Worm (Caenorhabditis elegans) whole organism, young adult: ENCODE data around the gene T22B2.1.

ENCODE experiments used
- B0019.2 ChIP-seq: fragments of 200-800 bp; sonication (Bioruptor generic); conservative IDR thresholded peaks from 2 replicates; pipeline ENCODE4 v1.3.6; 2022; ENCODE audit warnings: missing genetic modification reagents, missing genetic modification characterization, missing compliant biosample characterization
- B0336.3 ChIP-seq: fragments of 200-800 bp; sonication (Bioruptor generic); IDR thresholded peaks from 2 replicates; pipeline ENCODE4 v1.3.6; 2022; ENCODE audit warnings: missing genetic modification characterization, missing compliant biosample characterization
- C06A6.2 ChIP-seq: fragments of 200-800 bp; sonication (Bioruptor generic); conservative IDR thresholded peaks from 2 replicates; pipeline ENCODE4 v1.3.6; 2022; ENCODE audit warnings: missing genetic modification characterization, missing compliant biosample characterization
- F57A8.1 ChIP-seq: fragments of 200-800 bp; sonication (Bioruptor generic); optimal IDR thresholded peaks from 2 replicates; lab custom pipeline; 2018; ENCODE audit warnings: mild to moderate bottlenecking, missing genetic modification characterization, moderate library complexity, missing compliant biosample characterization
- T26A5.8 ChIP-seq: sonication (generic microtip); optimal IDR thresholded peaks from 2 replicates; lab custom pipeline; 2016; ENCODE audit warnings: missing genetic modification characterization, missing compliant biosample characterization
- Y56A3A.18 ChIP-seq: fragments of 200-800 bp; sonication (Bioruptor generic); IDR thresholded peaks from 2 replicates; pipeline ENCODE4 v1.3.6; 2022; ENCODE audit warnings: missing genetic modification reagents, missing genetic modification characterization, missing compliant biosample characterization
- ZK185.1 ChIP-seq: sonication (generic microtip); optimal IDR thresholded peaks from 2 replicates; lab custom pipeline; 2016; ENCODE audit warnings: mild to moderate bottlenecking, missing genetic modification characterization, missing compliant biosample characterization; ENCODE audit not compliant: poor library complexity, severe bottlenecking
- ama-1 ChIP-seq, 3 experiments: fragments of 150-350 bp in 1 of 3; sonication (generic microtip) in 2 of 3; optimal IDR thresholded peaks; 2 replicates each; lab custom pipeline; 2014 to 2018; ENCODE audit warnings: missing biosample characterization in 2 of 3, missing genetic modification characterization in 2 of 3, missing genetic modification reagents in 2 of 3
- aptf-3 ChIP-seq: fragments of 200-800 bp; sonication (Bioruptor generic); IDR thresholded peaks from 2 replicates; pipeline ENCODE4 v1.3.6; 2022; ENCODE audit warnings: missing genetic modification characterization, missing compliant biosample characterization
- athp-1 ChIP-seq: sonication (generic microtip); optimal IDR thresholded peaks from 2 replicates; lab custom pipeline; 2017; ENCODE audit warnings: mild to moderate bottlenecking, missing genetic modification characterization, missing compliant biosample characterization
- attf-6 ChIP-seq: fragments of 200-800 bp; sonication (Bioruptor generic); IDR thresholded peaks from 2 replicates; pipeline ENCODE4 v1.3.6; 2022; ENCODE audit warnings: missing genetic modification reagents, missing genetic modification characterization, missing compliant biosample characterization
- cebp-1 ChIP-seq, 2 experiments: fragments of 200-800 bp in 1 of 2; sonication (Bioruptor generic) in 1 of 2; sonication (generic microtip) in 1 of 2; IDR thresholded peaks in 1 of 2; optimal IDR thresholded peaks in 1 of 2; 2 replicates each; pipeline versions ENCODE4 v1.3.6 to Lab custom; 2017 to 2022; ENCODE audit warnings: missing compliant biosample characterization in 2 of 2, missing genetic modification characterization in 2 of 2, mild to moderate bottlenecking in 1 of 2, missing genetic modification reagents in 1 of 2, moderate library complexity in 1 of 2
- ceh-40 ChIP-seq: fragments of 200-800 bp; sonication (Bioruptor generic); IDR thresholded peaks from 2 replicates; pipeline ENCODE4 v1.3.6; 2022; ENCODE audit warnings: missing genetic modification characterization, missing compliant biosample characterization
- ceh-58 ChIP-seq: fragments of 200-800 bp; sonication (Bioruptor generic); IDR thresholded peaks from 2 replicates; pipeline ENCODE4 v1.3.6; 2022; ENCODE audit warnings: missing genetic modification characterization, missing compliant biosample characterization
- dpl-1 ChIP-seq: fragments of 150-350 bp; optimal IDR thresholded peaks from 2 replicates; lab custom pipeline; 2014; ENCODE audit warnings: missing biosample characterization, missing genetic modification reagents, missing genetic modification characterization
- fkh-3 ChIP-seq: sonication (generic microtip); optimal IDR thresholded peaks from 2 replicates; lab custom pipeline; 2016; ENCODE audit warnings: mild to moderate bottlenecking, missing genetic modification characterization, missing compliant biosample characterization
- gei-17 ChIP-seq: fragments of 200-800 bp; sonication (Bioruptor generic); optimal IDR thresholded peaks from 2 replicates; lab custom pipeline; 2018; ENCODE audit warnings: mild to moderate bottlenecking, missing genetic modification characterization, missing compliant biosample characterization
- him-1 ChIP-seq: sonication (generic microtip); optimal IDR thresholded peaks from 2 replicates; lab custom pipeline; 2016; ENCODE audit warnings: missing genotype, missing genetic modification reagents, missing genetic modification characterization, missing compliant biosample characterization
- hlh-12 ChIP-seq: sonication (generic microtip); optimal IDR thresholded peaks from 2 replicates; lab custom pipeline; 2016; ENCODE audit warnings: missing genetic modification characterization, missing compliant biosample characterization
- hmg-1.2 ChIP-seq: fragments of 200-800 bp; sonication (Bioruptor generic); IDR thresholded peaks from 2 replicates; pipeline ENCODE4 v1.3.6; 2022; ENCODE audit warnings: missing genetic modification reagents, missing genetic modification characterization, missing compliant biosample characterization
- hmg-20 ChIP-seq: fragments of 200-800 bp; sonication (Bioruptor generic); IDR thresholded peaks from 2 replicates; pipeline ENCODE4 v1.3.6; 2022; ENCODE audit warnings: missing genetic modification reagents, missing genetic modification characterization, missing compliant biosample characterization
- lin-35 ChIP-seq, 3 experiments: fragments of 150-350 bp in 2 of 3; sonication (generic microtip) in 1 of 3; optimal IDR thresholded peaks; 2 replicates each; lab custom pipeline; 2014 to 2018; ENCODE audit warnings: missing biosample characterization in 3 of 3, missing genetic modification characterization in 3 of 3, missing genetic modification reagents in 3 of 3
- madf-6 ChIP-seq: fragments of 200-800 bp; sonication (Bioruptor generic); IDR thresholded peaks from 2 replicates; pipeline ENCODE4 v1.3.6; 2022; ENCODE audit warnings: missing genetic modification reagents, missing genetic modification characterization, missing compliant biosample characterization
- madf-8 ChIP-seq: fragments of 200-800 bp; sonication (Bioruptor generic); conservative IDR thresholded peaks from 2 replicates; pipeline ENCODE4 v1.3.6; 2022; ENCODE audit warnings: missing genetic modification reagents, missing genetic modification characterization, missing compliant biosample characterization
- mcd-1 ChIP-seq: fragments of 200-800 bp; sonication (Bioruptor generic); IDR thresholded peaks from 2 replicates; pipeline ENCODE4 v1.3.6; 2022; ENCODE audit warnings: missing genetic modification reagents, missing genetic modification characterization, missing compliant biosample characterization
- mel-28 ChIP-seq: sonication (generic microtip); optimal IDR thresholded peaks from 2 replicates; lab custom pipeline; 2016; ENCODE audit warnings: borderline replicate concordance, mild to moderate bottlenecking, missing genetic modification characterization, missing compliant biosample characterization
- mes-4 ChIP-seq: sonication (generic microtip); optimal IDR thresholded peaks from 2 replicates; lab custom pipeline; 2016; ENCODE audit warnings: missing genotype, missing genetic modification characterization, missing compliant biosample characterization
- mxl-1 ChIP-seq: sonication (generic microtip); optimal IDR thresholded peaks from 2 replicates; lab custom pipeline; 2016; ENCODE audit warnings: missing genetic modification characterization, missing compliant biosample characterization
- nfyb-1 ChIP-seq: fragments of 200-800 bp; sonication (Bioruptor generic); IDR thresholded peaks from 2 replicates; pipeline ENCODE4 v1.3.6; 2022; ENCODE audit warnings: missing genetic modification reagents, missing genetic modification characterization, missing compliant biosample characterization
- nhr-179 ChIP-seq: sonication (generic microtip); optimal IDR thresholded peaks from 2 replicates; lab custom pipeline; 2016; ENCODE audit warnings: mild to moderate bottlenecking, missing genetic modification characterization, missing compliant biosample characterization
- nhr-27 ChIP-seq: fragments of 200-800 bp; sonication (Bioruptor generic); optimal IDR thresholded peaks from 2 replicates; lab custom pipeline; 2018; ENCODE audit warnings: mild to moderate bottlenecking, missing genetic modification characterization, moderate library complexity, missing compliant biosample characterization
- nhr-80 ChIP-seq: sonication (generic microtip); optimal IDR thresholded peaks from 2 replicates; lab custom pipeline; 2016; ENCODE audit warnings: missing genetic modification characterization, missing compliant biosample characterization
- nhr-90 ChIP-seq: sonication (generic microtip); optimal IDR thresholded peaks from 2 replicates; lab custom pipeline; 2016; ENCODE audit warnings: missing genotype, mild to moderate bottlenecking, missing genetic modification characterization, missing compliant biosample characterization
- pha-4 ChIP-seq: fragments of 150-350 bp; sonication (generic microtip); optimal IDR thresholded peaks from 2 replicates; lab custom pipeline; 2014; ENCODE audit warnings: missing biosample characterization, missing genetic modification reagents, missing genetic modification characterization
- repo-1 ChIP-seq: sonication (generic microtip); optimal IDR thresholded peaks from 2 replicates; lab custom pipeline; 2017; ENCODE audit warnings: mild to moderate bottlenecking, missing genetic modification characterization, missing compliant biosample characterization
- sea-2 ChIP-seq: fragments of 200-800 bp; sonication (Bioruptor generic); IDR thresholded peaks from 2 replicates; pipeline ENCODE4 v1.3.6; 2022; ENCODE audit warnings: missing genetic modification characterization, missing compliant biosample characterization
- snpc-1.3 ChIP-seq: sonication (generic microtip); optimal IDR thresholded peaks from 2 replicates; lab custom pipeline; 2017; ENCODE audit warnings: missing genetic modification characterization, mild to moderate bottlenecking, missing compliant biosample characterization, antibody characterized with exemption, moderate library complexity, missing genotype, missing genetic modification reagents; ENCODE audit not compliant: insufficient read depth
- zim-3 ChIP-seq: sonication (generic microtip); optimal IDR thresholded peaks from 2 replicates; lab custom pipeline; 2017; ENCODE audit warnings: mild to moderate bottlenecking, missing genetic modification characterization, moderate library complexity, missing compliant biosample characterization
- ztf-18 ChIP-seq: sonication (generic microtip); optimal IDR thresholded peaks from 2 replicates; lab custom pipeline; 2016; ENCODE audit warnings: missing genotype, mild to moderate bottlenecking, missing genetic modification characterization, missing compliant biosample characterization

Gene T22B2.1

DNA sequence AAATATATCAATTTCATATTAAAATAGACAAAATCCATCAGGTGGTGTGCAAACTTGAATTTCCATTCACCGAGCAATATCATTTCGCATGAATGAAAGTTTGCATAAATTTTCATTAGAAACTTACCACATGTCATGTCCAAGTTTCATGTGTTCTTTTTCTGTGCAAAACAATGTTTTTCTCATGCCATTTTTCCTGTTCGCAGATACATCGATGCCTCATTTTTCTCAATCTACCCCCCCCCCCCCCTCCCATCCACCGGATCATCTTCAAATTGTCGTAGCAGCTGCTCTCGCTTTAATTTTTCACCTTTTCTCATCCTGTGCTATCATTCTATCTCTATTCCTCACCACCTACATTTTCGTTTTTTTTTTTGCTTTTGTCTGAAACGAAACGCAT is 13.1 kb downstream of the T22B2.1 start, which contains the start of gene T19D2.3:
TSS of gene T19D2.3 (plus strand) at position 301 of the 400 bp plus-strand sequence.
- TF ChIP-seq cebp-1 (GFP tag; IDR thresholded peaks at IDR 0.05; lab: Robert Waterston, UW), result no peak
- no peak for TF ChIP-seq cebp-1 (tag; optimal IDR thresholded peaks at IDR 0.05; lab: Kevin White, UChicago)
- TF ChIP-seq gei-17 (GFP tag; lab: Kevin White, UChicago), result no peak
- TF ChIP-seq C06A6.2 (GFP tag; lab: Robert Waterston, UW), result no peak
- TF ChIP-seq T26A5.8 (tag; lab: Kevin White, UChicago), result no peak
- TF ChIP-seq nhr-179 (tag; lab: Kevin White, UChicago), result no peak
- TF ChIP-seq ZK185.1 (tag; lab: Kevin White, UChicago), result no peak
- no peak for TF ChIP-seq mcd-1 (GFP tag; lab: Robert Waterston, UW)
- TF ChIP-seq mes-4, result no peak
- no peak for TF ChIP-seq aptf-3 (GFP tag; lab: Robert Waterston, UW)
- no peak for TF ChIP-seq repo-1 (tag; lab: Kevin White, UChicago)
- no peak for TF ChIP-seq sea-2
- no peak for TF ChIP-seq nhr-27 (tag; lab: Kevin White, UChicago)
- TF ChIP-seq athp-1 (tag; lab: Kevin White, UChicago), result no peak
- no peak for TF ChIP-seq fkh-3 (tag; lab: Kevin White, UChicago)
- no peak for TF ChIP-seq lin-35 (GFP tag; optimal IDR thresholded peaks at IDR 0.05; lab: Kevin White, UChicago)
- no peak for TF ChIP-seq pha-4
- TF ChIP-seq, all 124 proteins: peak for 0

DNA sequence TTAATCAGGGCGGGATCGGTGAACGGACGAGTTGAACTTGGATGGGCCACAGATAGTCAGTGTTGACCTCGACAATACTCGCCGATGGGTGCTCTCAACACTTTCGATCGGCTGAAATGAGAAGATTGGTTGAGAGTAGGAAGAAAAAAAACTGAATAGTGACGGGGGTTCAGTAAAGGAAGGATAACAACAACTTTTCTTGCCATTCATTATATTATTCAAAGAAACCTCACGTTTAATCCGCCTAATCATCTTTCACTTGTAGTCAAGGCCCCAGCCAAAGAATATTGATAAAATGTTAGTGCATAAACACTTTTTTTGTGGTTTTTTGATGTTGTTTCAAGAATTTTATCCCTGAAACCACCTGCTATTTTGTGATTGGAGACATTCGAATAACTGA is 16.4 kb downstream of the T22B2.1 start, which contains the start of gene T19D2.13:
TSS of gene T19D2.13 (minus strand) at position 101 of the 400 bp plus-strand sequence.
- TF ChIP-seq ceh-58, result no peak
- TF ChIP-seq ceh-40 (GFP tag; lab: Robert Waterston, UW), result no peak

DNA sequence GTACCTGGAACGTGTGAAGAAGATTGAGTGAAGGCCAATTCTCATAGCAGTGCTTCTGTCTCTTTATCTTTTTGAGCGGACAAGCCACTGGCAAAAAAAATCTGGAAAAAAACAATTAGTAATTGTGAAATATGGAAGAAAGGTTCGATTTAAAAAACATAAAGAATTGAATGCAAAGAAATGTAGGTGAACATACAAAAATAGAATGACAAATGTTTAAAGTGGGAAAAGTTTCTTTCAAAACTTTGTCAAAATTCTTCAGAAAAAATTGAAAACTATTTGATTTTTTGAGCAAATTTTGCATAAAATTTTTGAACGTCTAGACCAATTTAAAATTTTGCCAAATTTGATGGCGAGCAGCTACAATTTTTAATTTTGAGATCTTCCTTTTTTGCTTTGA is 17.3 kb downstream of the T22B2.1 start, which contains the start of gene ptp-4A2:
TSS of gene ptp-4A2 (minus strand) at position 101 of the 400 bp plus-strand sequence.
- TF ChIP-seq snpc-1.3 (tag; lab: Kevin White, UChicago), result no peak
- TF ChIP-seq ceh-58, result no peak
- no peak for TF ChIP-seq Y56A3A.18
- TF ChIP-seq nhr-90 (tag; lab: Kevin White, UChicago), result no peak
- no peak for TF ChIP-seq madf-6
- no peak for TF ChIP-seq ama-1 (optimal IDR thresholded peaks at IDR 0.05; lab: Kevin White, UChicago)
- no peak for TF ChIP-seq ama-1 (GFP tag; optimal IDR thresholded peaks at IDR 0.05; lab: Kevin White, UChicago)
- TF ChIP-seq B0019.2 (GFP tag; lab: Robert Waterston, UW), result no peak
- no peak for TF ChIP-seq mel-28
- TF ChIP-seq hlh-12, result no peak
- no peak for TF ChIP-seq him-1 (tag; lab: Kevin White, UChicago)
- TF ChIP-seq dpl-1 (GFP tag; lab: Kevin White, UChicago), result no peak
- TF ChIP-seq mxl-1 (tag; lab: Kevin White, UChicago), result no peak
- no peak for TF ChIP-seq F57A8.1
- no peak for TF ChIP-seq hmg-20

DNA sequence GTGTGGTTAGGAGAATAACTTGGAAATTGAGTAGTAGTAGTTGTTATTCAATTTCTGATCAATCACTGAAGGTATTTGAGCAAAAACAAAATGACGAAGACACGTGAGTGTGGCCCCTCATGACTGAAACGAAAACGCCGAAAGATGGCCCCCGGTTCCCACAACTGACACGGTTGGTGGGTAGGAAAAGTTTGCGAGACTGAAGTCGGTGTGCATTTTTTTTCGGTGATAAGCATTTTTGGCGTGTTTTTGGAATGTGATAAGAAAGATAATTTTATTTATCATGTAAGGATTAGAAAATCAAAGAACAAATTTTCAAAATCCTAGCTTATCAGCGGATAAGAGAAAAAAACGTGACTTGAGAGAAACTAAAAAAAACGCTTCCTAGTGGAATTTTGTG is 18.2 kb downstream of the T22B2.1 start:
- TF ChIP-seq nfyb-1 (GFP tag; lab: Robert Waterston, UW) (0 out of 2 replicates have a peak, but pooled peaks have one; percentile 8), nhr-80 (peak; percentile 57), ztf-18 (no peak), zim-3 (tag; lab: Kevin White, UChicago) (no peak), cebp-1 (GFP tag; IDR thresholded peaks at IDR 0.05; lab: Robert Waterston, UW) (no peak), cebp-1 (tag; optimal IDR thresholded peaks at IDR 0.05; lab: Kevin White, UChicago) (peak; percentile 5), B0336.3 (no peak), hmg-1.2 (GFP tag; lab: Robert Waterston, UW) (no peak), ama-1 (optimal IDR thresholded peaks at IDR 0.05; lab: Kevin White, UChicago) (no peak), ama-1 (GFP tag; optimal IDR thresholded peaks at IDR 0.05; lab: Kevin White, UChicago) (no peak), madf-8 (GFP tag; lab: Robert Waterston, UW) (no peak), attf-6 (no peak)
